Worm (Caenorhabditis elegans) whole organism, late embryonic: ENCODE results near the gene pqn-75.
A peak's percentile ranks its signal among the peaks of the same experiment; 100 is the strongest.

Experiments
- C38D4.7 ChIP-seq: fragments of 200-800 bp; sonication (Bioruptor generic); optimal IDR thresholded peaks from 2 replicates; lab custom pipeline; 2018; ENCODE audit warnings: mild to moderate bottlenecking, missing genetic modification characterization, moderate library complexity, missing compliant biosample characterization
- Y22D7AL.16 ChIP-seq: sonication (generic microtip); optimal IDR thresholded peaks from 2 replicates; lab custom pipeline; 2016; ENCODE audit warnings: missing genetic modification characterization, missing compliant biosample characterization
- ama-1 ChIP-seq: fragments of 150-350 bp; optimal IDR thresholded peaks from 2 replicates; lab custom pipeline; 2014
- ceh-14 ChIP-seq: sonication (generic microtip); optimal IDR thresholded peaks from 2 replicates; lab custom pipeline; 2016; ENCODE audit warnings: missing genotype, missing genetic modification characterization, missing compliant biosample characterization
- ceh-18 ChIP-seq: sonication (generic microtip); optimal IDR thresholded peaks from 2 replicates; lab custom pipeline; 2016; ENCODE audit warnings: missing genetic modification characterization, missing compliant biosample characterization
- ceh-22 ChIP-seq: sonication (generic microtip); optimal IDR thresholded peaks from 2 replicates; lab custom pipeline; 2017; ENCODE audit warnings: missing biosample characterization, missing genetic modification characterization
- ceh-24 ChIP-seq: sonication (generic microtip); optimal IDR thresholded peaks from 2 replicates; lab custom pipeline; 2016; ENCODE audit warnings: mild to moderate bottlenecking, missing genetic modification characterization, missing compliant biosample characterization
- ceh-30 ChIP-seq: fragments of 150-350 bp; optimal IDR thresholded peaks from 2 replicates; lab custom pipeline; 2014; ENCODE audit warnings: missing biosample characterization, missing genetic modification characterization
- ceh-34 ChIP-seq: sonication (generic microtip); optimal IDR thresholded peaks from 2 replicates; lab custom pipeline; 2016; ENCODE audit warnings: mild to moderate bottlenecking, missing genetic modification characterization, missing compliant biosample characterization
- ceh-6 ChIP-seq: fragments of 200-800 bp; sonication (Bioruptor generic); optimal IDR thresholded peaks from 2 replicates; lab custom pipeline; 2018; ENCODE audit warnings: mild to moderate bottlenecking, missing genetic modification characterization, missing compliant biosample characterization
- che-1 ChIP-seq: sonication (generic microtip); optimal IDR thresholded peaks from 2 replicates; lab custom pipeline; 2016; ENCODE audit warnings: mild to moderate bottlenecking, missing genetic modification characterization, missing compliant biosample characterization
- dmd-4 ChIP-seq: sonication (generic microtip); optimal IDR thresholded peaks from 2 replicates; lab custom pipeline; 2016; ENCODE audit warnings: borderline replicate concordance, missing genetic modification characterization, missing compliant biosample characterization
- dve-1 ChIP-seq: sonication (generic microtip); optimal IDR thresholded peaks from 2 replicates; lab custom pipeline; 2017; ENCODE audit warnings: antibody characterized with exemption, mild to moderate bottlenecking, missing genetic modification characterization, missing compliant biosample characterization
- elt-2 ChIP-seq: sonication (generic microtip); optimal IDR thresholded peaks from 2 replicates; lab custom pipeline; 2016; ENCODE audit warnings: missing genetic modification reagents, missing genetic modification characterization, missing compliant biosample characterization
- ets-4 ChIP-seq: sonication (generic microtip); optimal IDR thresholded peaks from 2 replicates; lab custom pipeline; 2016; ENCODE audit warnings: missing genetic modification characterization, missing compliant biosample characterization
- fkh-6 ChIP-seq: sonication (generic microtip); optimal IDR thresholded peaks from 2 replicates; lab custom pipeline; 2016; ENCODE audit warnings: missing genetic modification characterization, missing compliant biosample characterization
- hlh-15 ChIP-seq: sonication (generic microtip); optimal IDR thresholded peaks from 2 replicates; lab custom pipeline; 2016; ENCODE audit warnings: missing genetic modification characterization, missing compliant biosample characterization
- hlh-30 ChIP-seq: sonication (generic microtip); optimal IDR thresholded peaks from 2 replicates; lab custom pipeline; 2017; ENCODE audit warnings: antibody characterized with exemption, missing genetic modification characterization, missing compliant biosample characterization; ENCODE audit not compliant: insufficient read depth
- hlh-6 ChIP-seq: sonication (generic microtip); optimal IDR thresholded peaks from 2 replicates; lab custom pipeline; 2016; ENCODE audit warnings: missing genotype, missing genetic modification characterization, missing compliant biosample characterization
- lim-6 ChIP-seq: sonication (generic microtip); optimal IDR thresholded peaks from 2 replicates; lab custom pipeline; 2016; ENCODE audit warnings: missing genetic modification characterization, missing compliant biosample characterization
- madf-2 ChIP-seq: sonication (generic microtip); optimal IDR thresholded peaks from 2 replicates; lab custom pipeline; 2017; ENCODE audit warnings: missing genetic modification characterization, missing compliant biosample characterization
- mec-3 ChIP-seq: sonication (generic microtip); optimal IDR thresholded peaks from 2 replicates; lab custom pipeline; 2016; ENCODE audit warnings: borderline replicate concordance, missing genetic modification characterization, missing compliant biosample characterization
- nfya-1 ChIP-seq: sonication (generic microtip); optimal IDR thresholded peaks from 2 replicates; lab custom pipeline; 2017; ENCODE audit warnings: missing genetic modification characterization, mild to moderate bottlenecking, missing compliant biosample characterization, antibody characterized with exemption, moderate library complexity
- nhr-11 ChIP-seq: fragments of 150-350 bp; optimal IDR thresholded peaks from 2 replicates; lab custom pipeline; 2014; ENCODE audit warnings: missing biosample characterization, missing genetic modification characterization
- npax-4 ChIP-seq: sonication (generic microtip); optimal IDR thresholded peaks from 2 replicates; lab custom pipeline; 2016; ENCODE audit warnings: missing genetic modification characterization, missing compliant biosample characterization
- odd-2 ChIP-seq: sonication (generic microtip); optimal IDR thresholded peaks from 2 replicates; lab custom pipeline; 2017; ENCODE audit warnings: antibody characterized with exemption, mild to moderate bottlenecking, missing genetic modification characterization, missing compliant biosample characterization
- pat-9 ChIP-seq: fragments of 200-800 bp; sonication (Bioruptor generic); optimal IDR thresholded peaks from 2 replicates; lab custom pipeline; 2018; ENCODE audit warnings: mild to moderate bottlenecking, missing genetic modification characterization, moderate library complexity, missing compliant biosample characterization
- pax-1 ChIP-seq: fragments of 150-350 bp; optimal IDR thresholded peaks from 2 replicates; lab custom pipeline; 2014; ENCODE audit warnings: missing biosample characterization, missing genetic modification characterization
- pha-2 ChIP-seq: sonication (generic microtip); optimal IDR thresholded peaks from 2 replicates; lab custom pipeline; 2017; ENCODE audit warnings: mild to moderate bottlenecking, missing genetic modification characterization, missing compliant biosample characterization
- tbx-7 ChIP-seq: sonication (generic microtip); optimal IDR thresholded peaks from 2 replicates; lab custom pipeline; 2016; ENCODE audit warnings: missing genotype, missing genetic modification characterization, missing compliant biosample characterization
- ttx-3 ChIP-seq: sonication (generic microtip); optimal IDR thresholded peaks from 2 replicates; lab custom pipeline; 2016; ENCODE audit warnings: missing genetic modification reagents, missing genetic modification characterization, missing compliant biosample characterization
- unc-3 ChIP-seq, 2 experiments: fragments of 200-800 bp in 1 of 2; sonication (Bioruptor generic) in 1 of 2; sonication (generic microtip) in 1 of 2; conservative IDR thresholded peaks in 1 of 2; optimal IDR thresholded peaks in 1 of 2; 2 replicates each; pipeline versions ENCODE4 v1.3.6 to Lab custom; 2016 to 2022; ENCODE audit warnings: missing compliant biosample characterization in 2 of 2, missing genetic modification characterization in 2 of 2, missing genetic modification reagents in 1 of 2
- unc-42 ChIP-seq: sonication (generic microtip); optimal IDR thresholded peaks from 2 replicates; lab custom pipeline; 2016; ENCODE audit warnings: missing genotype, missing genetic modification characterization, missing compliant biosample characterization
- unc-55 ChIP-seq: sonication (generic microtip); optimal IDR thresholded peaks from 2 replicates; lab custom pipeline; 2017; ENCODE audit warnings: missing biosample characterization, missing genetic modification reagents, missing genetic modification characterization
- zip-5 ChIP-seq: sonication (generic microtip); optimal IDR thresholded peaks from 2 replicates; lab custom pipeline; 2016; ENCODE audit warnings: missing genetic modification characterization, missing compliant biosample characterization

The pqn-75 gene

ce11 chrIV:4049398-4049998 is 22.6 kb upstream of the pqn-75 start, which contains the start of gene pcn-1 (continued):
- TF ChIP-seq madf-2 (tag; lab: Kevin White, UChicago) (peak; percentile 71), dve-1 (peak; percentile 28), che-1 (tag; lab: Kevin White, UChicago) (peak; percentile 12), hlh-15 (no peak), ama-1 (lab: Kevin White, UChicago) (no peak), npax-4 (no peak), ceh-30 (tag; lab: Kevin White, UChicago) (peak; percentile 75), zip-5 (tag; lab: Kevin White, UChicago) (no peak), odd-2 (tag; lab: Kevin White, UChicago) (no peak), tbx-7 (no peak), ceh-34 (tag; lab: Kevin White, UChicago) (peak; percentile 53), hlh-30 (tag; lab: Kevin White, UChicago) (no peak), ceh-18 (tag; lab: Kevin White, UChicago) (peak; percentile 51), ttx-3 (peak; percentile 21), pha-2 (tag; lab: Kevin White, UChicago) (peak; percentile 53), ceh-14 (peak; percentile 50)

ce11 chrIV:4051539-4051938 is 20.6 kb upstream of the pqn-75 start, which contains the start of gene wrt-5:
TSS of gene wrt-5 (minus strand) at chrIV:4051639.
- TF ChIP-seq ceh-14 (no peak), ceh-6 (GFP tag; lab: Kevin White, UChicago) (no peak), Y22D7AL.16 (tag; lab: Kevin White, UChicago) (no peak), nhr-11 (tag; lab: Kevin White, UChicago) (no peak), ceh-30 (tag; lab: Kevin White, UChicago) (no peak), C38D4.7 (GFP tag; lab: Kevin White, UChicago) (no peak), unc-3 (GFP tag; conservative IDR thresholded peaks at IDR 0.05; lab: Robert Waterston, UW) (no peak), unc-3 (tag; optimal IDR thresholded peaks at IDR 0.05; lab: Kevin White, UChicago) (no peak), ceh-24 (tag; lab: Kevin White, UChicago) (no peak), ama-1 (lab: Kevin White, UChicago) (no peak), ttx-3 (no peak), ceh-18 (tag; lab: Kevin White, UChicago) (no peak), nfya-1 (tag; lab: Kevin White, UChicago) (no peak), unc-42 (tag; lab: Kevin White, UChicago) (no peak), elt-2 (tag; lab: Kevin White, UChicago) (no peak), hlh-6 (tag; lab: Kevin White, UChicago) (no peak), ets-4 (tag; lab: Kevin White, UChicago) (no peak), fkh-6 (tag; lab: Kevin White, UChicago) (no peak)

- peak; percentile 75 for TF ChIP-seq unc-42 (tag; lab: Kevin White, UChicago)
- no peak for TF ChIP-seq nfya-1 (tag; lab: Kevin White, UChicago)
Measured at ce11 chrIV:4052274-4052673, 19.9 kb upstream of the pqn-75 start.

ce11 chrIV:4053405-4053804 is 18.7 kb upstream of the pqn-75 start:
- TF ChIP-seq ceh-22 (tag; lab: Kevin White, UChicago) (no peak), pat-9 (no peak), hlh-15 (no peak), unc-55 (GFP tag; lab: Kevin White, UChicago) (no peak), elt-2 (tag; lab: Kevin White, UChicago) (no peak), pax-1 (tag; lab: Kevin White, UChicago) (no peak), pha-2 (tag; lab: Kevin White, UChicago) (no peak), Y22D7AL.16 (tag; lab: Kevin White, UChicago) (no peak), hlh-30 (tag; lab: Kevin White, UChicago) (no peak), ttx-3 (no peak), lim-6 (no peak), dmd-4 (no peak), mec-3 (no peak)
